Fruit fly (Drosophila melanogaster): ENCODE results near the gene Art6.

Gene Art6

DNA sequence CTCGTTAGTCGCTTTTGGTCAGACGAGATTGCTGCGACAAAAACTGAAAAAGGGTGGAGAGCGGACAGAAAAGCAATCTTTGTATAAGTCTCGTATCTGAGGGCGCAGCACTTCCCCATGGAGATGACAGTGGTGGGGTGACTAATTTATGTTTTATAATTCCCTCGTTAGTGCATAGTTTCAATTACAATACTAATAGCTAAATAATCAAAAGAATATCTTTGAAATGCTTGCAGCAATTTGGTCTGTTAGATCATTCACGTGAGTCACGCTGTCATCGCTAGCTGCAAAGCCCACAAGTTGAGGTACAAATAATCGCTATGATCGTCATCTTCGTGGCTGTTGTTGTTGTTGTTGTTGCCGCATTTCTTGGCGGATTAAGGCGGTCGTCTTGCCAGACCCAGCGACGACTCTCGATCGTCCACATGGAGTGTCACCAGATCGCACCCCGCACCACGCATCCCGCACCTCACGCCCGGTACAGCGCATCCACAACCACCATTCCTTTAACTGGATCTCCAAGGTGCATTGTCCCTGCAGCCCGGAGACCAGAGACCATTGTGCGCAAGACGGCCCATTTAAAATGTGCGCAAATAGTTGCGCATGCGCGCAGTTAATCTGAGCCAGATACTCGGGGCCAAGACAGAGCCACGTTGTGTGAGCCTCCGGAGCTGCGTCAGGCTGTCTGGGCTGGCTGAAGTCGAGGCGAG lies 23.7 kb downstream of the Art6 start (continued):
- TF ChIP-seq Bdp1 (GFP tag; optimal IDR thresholded peaks at IDR 0.05) (no peak), lmd (GFP tag; IDR thresholded peaks at IDR 0.05) (peak; percentile 49; the same call in 1 of the 2 replicates), Gsc (GFP tag; IDR thresholded peaks at IDR 0.05) (peak; percentile 37; the same call in 1 of the 2 replicates), ems (GFP tag; optimal IDR thresholded peaks at IDR 0.05) (no peak), Awh (GFP tag; IDR thresholded peaks at IDR 0.05) (0 out of 2 replicates have a peak, but pooled peaks have one; percentile 39), CG1647 (GFP tag; optimal IDR thresholded peaks at IDR 0.05) (no peak), ftz-f1 (GFP tag; optimal IDR thresholded peaks at IDR 0.05) (no peak), lab (GFP tag; optimal IDR thresholded peaks at IDR 0.05) (peak; percentile 47), Optix (GFP tag; IDR thresholded peaks at IDR 0.05) (0 out of 3 replicates have a peak, but pooled peaks have one; percentile 28), Vsx1 (GFP tag; optimal IDR thresholded peaks at IDR 0.05) (no peak), Spps (tag; optimal IDR thresholded peaks at IDR 0.05) (peak; percentile 43), croc (GFP tag; conservative IDR thresholded peaks at IDR 0.05) (peak; percentile 36; the same call in 1 of the 3 replicates), CG1233 (GFP tag; optimal IDR thresholded peaks at IDR 0.05) (no peak), CG17568 (GFP tag; optimal IDR thresholded peaks at IDR 0.05) (no peak), CG34422 (GFP tag; IDR thresholded peaks at IDR 0.05) (peak; percentile 68; the same call in 2 of the 3 replicates), Mes4 (GFP tag; optimal IDR thresholded peaks at IDR 0.05) (no peak), BEAF-32 (GFP tag; optimal IDR thresholded peaks at IDR 0.05) (peak; percentile 36), CG11456 (GFP tag; IDR thresholded peaks at IDR 0.05) (0 out of 3 replicates have a peak, but pooled peaks have one; percentile 21), CG6689 (GFP tag; IDR thresholded peaks at IDR 0.05) (peak; percentile 53; the same call in 1 of the 2 replicates), row (GFP tag; IDR thresholded peaks at IDR 0.05) (peak; percentile 44), en (GFP tag; optimal IDR thresholded peaks at IDR 0.05) (no peak), CG1603 (tag; optimal IDR thresholded peaks at IDR 0.05) (peak; percentile 28), gt (GFP tag; IDR thresholded peaks at IDR 0.05) (no peak), oc (tag; optimal IDR thresholded peaks at IDR 0.05) (peak; percentile 63), chm (GFP tag; IDR thresholded peaks at IDR 0.05) (peak; percentile 56; the same call in 1 of the 2 replicates), pho (GFP tag; optimal IDR thresholded peaks at IDR 0.05) (no peak), al (GFP tag; IDR thresholded peaks at IDR 0.05) (no peak), CG8290 (GFP tag; optimal IDR thresholded peaks at IDR 0.05) (no peak), CG8290 (tag; optimal IDR thresholded peaks at IDR 0.05) (peak in 1 of 2 experiments; percentile 16), CG2678 (tag; optimal IDR thresholded peaks at IDR 0.05) (peak; percentile 51), CG16815 (GFP tag; optimal IDR thresholded peaks at IDR 0.05) (no peak), CG11723 (GFP tag; optimal IDR thresholded peaks at IDR 0.05) (no peak), CoRest (tag; optimal IDR thresholded peaks at IDR 0.05) (no peak), CG34376 (GFP tag; optimal IDR thresholded peaks at IDR 0.05) (no peak), sob (GFP tag; IDR thresholded peaks at IDR 0.05) (peak; percentile 61; the same call in 1 of the 2 replicates), Oli (tag; optimal IDR thresholded peaks at IDR 0.05) (no peak), C15 (GFP tag; IDR thresholded peaks at IDR 0.05) (no peak), corto (GFP tag; optimal IDR thresholded peaks at IDR 0.05) (peak; percentile 56), bsh (GFP tag; optimal IDR thresholded peaks at IDR 0.05) (peak; percentile 40 to 50), CG33557 (GFP tag; optimal IDR thresholded peaks at IDR 0.05) (peak; percentile 3), jumu (GFP tag; optimal IDR thresholded peaks at IDR 0.05) (peak; percentile 4), CG3995 (GFP tag; optimal IDR thresholded peaks at IDR 0.05) (no peak), CG4424 (GFP tag; optimal IDR thresholded peaks at IDR 0.05) (peak; percentile 53), ewg (GFP tag; optimal IDR thresholded peaks at IDR 0.05) (no peak), nau (GFP tag; optimal IDR thresholded peaks at IDR 0.05) (peak; percentile 3), HLH4C (GFP tag; IDR thresholded peaks at IDR 0.05; ENCODE audit: partially characterized antibody) (0 out of 3 replicates have a peak, but pooled peaks have one; percentile 22), bbx (GFP tag; IDR thresholded peaks at IDR 0.05; ENCODE audit: partially characterized antibody) (0 out of 2 replicates have a peak, but pooled peaks have one; percentile 28), prd (optimal IDR thresholded peaks at IDR 0.05) (no peak), prd (GFP tag; IDR thresholded peaks at IDR 0.05) (peak; percentile 47; the same call in 2 of the 3 replicates)
